Worm (Caenorhabditis elegans): ENCODE results near the gene Y19D2B.2.

DNA sequence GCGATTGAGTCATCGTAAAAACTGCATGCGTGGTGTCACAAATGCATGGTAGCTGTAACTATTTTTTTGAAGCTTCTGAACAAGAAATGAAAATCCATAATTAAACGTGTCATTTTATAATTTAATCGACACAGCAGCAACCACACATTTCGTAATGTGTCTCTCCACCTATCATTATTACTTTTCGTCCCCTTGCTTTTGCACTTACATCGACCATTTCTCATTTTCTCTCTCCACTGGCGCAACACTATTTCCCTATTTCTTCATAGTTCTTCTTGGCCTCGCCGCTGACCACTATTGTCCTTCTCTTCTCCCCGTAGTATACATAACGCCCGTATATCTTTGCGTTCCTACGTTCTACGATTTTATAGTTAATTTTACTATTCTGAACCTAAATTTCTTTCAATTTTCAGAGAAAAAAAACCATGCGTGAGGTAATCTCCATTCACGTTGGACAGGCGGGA is 5.7 kb upstream of the Y19D2B.2 start, which contains the start of gene tba-4:
- TF ChIP-seq nhr-28 (tag; optimal IDR thresholded peaks at IDR 0.05) (no peak), lin-32 (GFP tag; optimal IDR thresholded peaks at IDR 0.05) (no peak), blmp-1 (tag; optimal IDR thresholded peaks at IDR 0.05) (no peak), bed-3 (GFP tag; optimal IDR thresholded peaks at IDR 0.05) (no peak)

All from whole organism, mixed stage, embryonic.